Worm (Caenorhabditis elegans) whole organism, L1 larva: ENCODE measurements around the gene oma-1.
A peak's percentile ranks its signal among the peaks of the same experiment; 100 is the strongest.

Experiments used
- C16A3.4 ChIP-seq: fragments of 150-350 bp; optimal IDR thresholded peaks from 2 replicates; lab custom pipeline; 2014; ENCODE audit warnings: missing biosample characterization, missing genetic modification characterization
- C34B4.2 ChIP-seq: sonication (generic microtip); optimal IDR thresholded peaks from 2 replicates; lab custom pipeline; 2017; ENCODE audit warnings: mild to moderate bottlenecking, missing genetic modification characterization, missing compliant biosample characterization
- F16B12.6 ChIP-seq: fragments of 150-350 bp; optimal IDR thresholded peaks from 2 replicates; lab custom pipeline; 2014; ENCODE audit warnings: missing biosample characterization, missing genetic modification characterization
- Y116A8C.19 ChIP-seq: sonication (generic microtip); optimal IDR thresholded peaks from 2 replicates; lab custom pipeline; 2016; ENCODE audit warnings: missing compliant biosample characterization, missing genetic modification characterization, borderline replicate concordance
- aha-1 ChIP-seq: fragments of 150-350 bp; optimal IDR thresholded peaks from 2 replicates; lab custom pipeline; 2014; ENCODE audit warnings: missing biosample characterization, missing genetic modification characterization
- aly-2 ChIP-seq: fragments of 150-350 bp; optimal IDR thresholded peaks from 2 replicates; lab custom pipeline; 2014; ENCODE audit warnings: missing biosample characterization, missing genetic modification characterization
- ceh-63 ChIP-seq: fragments of 200-800 bp; sonication (Bioruptor generic); optimal IDR thresholded peaks from 2 replicates; lab custom pipeline; 2018; ENCODE audit warnings: mild to moderate bottlenecking, missing genetic modification characterization, missing compliant biosample characterization
- ceh-8 ChIP-seq: fragments of 200-800 bp; sonication (Bioruptor generic); optimal IDR thresholded peaks from 2 replicates; lab custom pipeline; 2018; ENCODE audit warnings: mild to moderate bottlenecking, missing genetic modification characterization, moderate library complexity, missing compliant biosample characterization
- ceh-82 ChIP-seq, 3 experiments: fragments of 150-350 bp in 1 of 3; sonication (generic microtip) in 2 of 3; optimal IDR thresholded peaks; 2 replicates each; lab custom pipeline; 2014 to 2017; ENCODE audit warnings: missing biosample characterization in 3 of 3, missing genetic modification characterization in 3 of 3
- ceh-88 ChIP-seq: fragments of 200-800 bp; sonication (Bioruptor generic); IDR thresholded peaks from 2 replicates; pipeline ENCODE4 v1.3.6; 2022; ENCODE audit warnings: missing genetic modification characterization, missing compliant biosample characterization
- dpl-1 ChIP-seq, 3 experiments: fragments of 150-350 bp in 2 of 3; sonication (generic microtip) in 1 of 3; optimal IDR thresholded peaks; 2 replicates each; lab custom pipeline; 2014 to 2017; ENCODE audit warnings: missing biosample characterization in 3 of 3, missing genetic modification characterization in 3 of 3, missing genetic modification reagents in 3 of 3
- dsc-1 ChIP-seq: sonication (generic microtip); optimal IDR thresholded peaks from 2 replicates; lab custom pipeline; 2016; ENCODE audit warnings: mild to moderate bottlenecking, missing genetic modification characterization, missing compliant biosample characterization
- efl-1 ChIP-seq, 4 experiments: fragments of 150-350 bp; optimal IDR thresholded peaks in 3 of 4; peaks in 1 of 4; 1 replicate in 1 of 4; 2 replicates in 3 of 4; lab custom pipeline; 2014; ENCODE audit warnings: missing biosample characterization in 2 of 4, missing genetic modification characterization in 2 of 4, missing genetic modification reagents in 2 of 4
- efl-3 ChIP-seq: fragments of 200-800 bp; sonication (Bioruptor generic); optimal IDR thresholded peaks from 2 replicates; lab custom pipeline; 2018; ENCODE audit warnings: mild to moderate bottlenecking, missing genetic modification characterization, missing compliant biosample characterization
- egl-27 ChIP-seq, 2 experiments: fragments of 150-350 bp in 1 of 2; sonication (generic microtip); optimal IDR thresholded peaks; 3 replicates each; lab custom pipeline; 2017 to 2018; ENCODE audit warnings: missing biosample characterization in 2 of 2, missing genetic modification characterization in 2 of 2, missing genetic modification reagents in 2 of 2
- elt-2 ChIP-seq: sonication (generic microtip); optimal IDR thresholded peaks from 2 replicates; lab custom pipeline; 2016; ENCODE audit warnings: missing genetic modification characterization, mild to moderate bottlenecking, inconsistent platforms, missing compliant biosample characterization, missing genetic modification reagents
- elt-3 ChIP-seq, 6 experiments: fragments of 150-350 bp in 1 of 6; sonication (generic microtip); optimal IDR thresholded peaks; 2 replicates each; lab custom pipeline; 2017 to 2018; ENCODE audit warnings: missing biosample characterization in 6 of 6, missing genetic modification characterization in 6 of 6, inconsistent platforms in 1 of 6
- ets-5 ChIP-seq: fragments of 200-800 bp; sonication (Bioruptor generic); IDR thresholded peaks from 2 replicates; pipeline ENCODE4 v1.3.6; 2022; ENCODE audit warnings: missing genetic modification characterization, missing compliant biosample characterization
- fkh-10 ChIP-seq: sonication (generic microtip); optimal IDR thresholded peaks from 2 replicates; lab custom pipeline; 2017; ENCODE audit warnings: missing biosample characterization, missing genetic modification reagents, missing genetic modification characterization
- fos-1 ChIP-seq: fragments of 150-350 bp; optimal IDR thresholded peaks from 2 replicates; lab custom pipeline; 2014; ENCODE audit warnings: missing biosample characterization, missing genetic modification characterization
- grh-1 ChIP-seq: fragments of 200-800 bp; sonication (Bioruptor generic); IDR thresholded peaks from 2 replicates; pipeline ENCODE4 v1.3.6; 2022; ENCODE audit warnings: missing genetic modification reagents, missing genetic modification characterization, missing compliant biosample characterization
- hlh-4 ChIP-seq: sonication (generic microtip); optimal IDR thresholded peaks from 2 replicates; lab custom pipeline; 2016; ENCODE audit warnings: mild to moderate bottlenecking, missing genetic modification characterization, missing compliant biosample characterization
- hpl-2 ChIP-seq: fragments of 150-350 bp; optimal IDR thresholded peaks from 2 replicates; lab custom pipeline; 2014; ENCODE audit warnings: missing biosample characterization, missing genetic modification reagents, missing genetic modification characterization
- irx-1 ChIP-seq: sonication (generic microtip); optimal IDR thresholded peaks from 2 replicates; lab custom pipeline; 2016; ENCODE audit warnings: missing genetic modification characterization, missing compliant biosample characterization
- lin-13 ChIP-seq: fragments of 150-350 bp; optimal IDR thresholded peaks from 2 replicates; lab custom pipeline; 2014; ENCODE audit warnings: missing biosample characterization, missing genetic modification reagents, missing genetic modification characterization
- lin-14 ChIP-seq: fragments of 200-800 bp; sonication (Bioruptor generic); optimal IDR thresholded peaks from 2 replicates; lab custom pipeline; 2018; ENCODE audit warnings: mild to moderate bottlenecking, missing genetic modification characterization, moderate library complexity, missing compliant biosample characterization
- lin-15B ChIP-seq: fragments of 150-350 bp; sonication (generic microtip); optimal IDR thresholded peaks from 3 replicates; lab custom pipeline; 2014; ENCODE audit warnings: missing biosample characterization, missing genetic modification characterization
- lin-39 ChIP-seq: fragments of 150-350 bp; optimal IDR thresholded peaks from 2 replicates; lab custom pipeline; 2014; ENCODE audit warnings: missing biosample characterization, missing genetic modification reagents, missing genetic modification characterization
- lir-3 ChIP-seq: sonication (generic microtip); optimal IDR thresholded peaks from 2 replicates; lab custom pipeline; 2016; ENCODE audit warnings: mild to moderate bottlenecking, missing genetic modification characterization, moderate library complexity, missing compliant biosample characterization; ENCODE audit not compliant: poor library complexity
- lsy-2 ChIP-seq, 2 experiments: fragments of 150-350 bp; optimal IDR thresholded peaks; 2 replicates each; lab custom pipeline; 2014; ENCODE audit warnings: missing biosample characterization in 2 of 2, missing genetic modification characterization in 2 of 2
- mab-9 ChIP-seq: fragments of 200-800 bp; sonication (Bioruptor generic); IDR thresholded peaks from 2 replicates; pipeline ENCODE4 v1.3.6; 2022; ENCODE audit warnings: missing genetic modification reagents, missing genetic modification characterization, missing compliant biosample characterization
- mdl-1 ChIP-seq, 2 experiments: fragments of 150-350 bp; optimal IDR thresholded peaks; 2 replicates each; lab custom pipeline; 2014 to 2017; ENCODE audit warnings: missing biosample characterization in 2 of 2, missing genetic modification characterization in 2 of 2, inconsistent platforms in 1 of 2
- mep-1 ChIP-seq: fragments of 150-350 bp; optimal IDR thresholded peaks from 2 replicates; lab custom pipeline; 2014; ENCODE audit warnings: missing biosample characterization, missing genetic modification characterization
- nhr-11 ChIP-seq: fragments of 150-350 bp; optimal IDR thresholded peaks from 2 replicates; lab custom pipeline; 2014; ENCODE audit warnings: missing biosample characterization, missing genetic modification characterization
- nhr-20 ChIP-seq: sonication (generic microtip); optimal IDR thresholded peaks from 2 replicates; lab custom pipeline; 2016; ENCODE audit warnings: mild to moderate bottlenecking, missing genetic modification characterization, missing compliant biosample characterization
- nhr-237 ChIP-seq: fragments of 150-350 bp; optimal IDR thresholded peaks from 2 replicates; lab custom pipeline; 2014; ENCODE audit warnings: missing biosample characterization, missing genetic modification characterization
- nhr-47 ChIP-seq: sonication (generic microtip); optimal IDR thresholded peaks from 2 replicates; lab custom pipeline; 2016; ENCODE audit warnings: mild to moderate bottlenecking, missing genetic modification characterization, moderate library complexity, missing compliant biosample characterization
- nhr-76 ChIP-seq: sonication (generic microtip); optimal IDR thresholded peaks from 2 replicates; lab custom pipeline; 2017; ENCODE audit warnings: missing biosample characterization, missing genetic modification characterization
- nhr-77 ChIP-seq: fragments of 150-350 bp; optimal IDR thresholded peaks from 2 replicates; lab custom pipeline; 2014; ENCODE audit warnings: missing biosample characterization, missing genetic modification characterization
- nhr-84 ChIP-seq: sonication (generic microtip); optimal IDR thresholded peaks from 2 replicates; lab custom pipeline; 2017; ENCODE audit warnings: missing biosample characterization, missing genetic modification characterization
- nhr-85 ChIP-seq: sonication (generic microtip); peaks from one replicate; lab custom pipeline; 2016; ENCODE audit warnings: missing genetic modification characterization, inconsistent platforms, missing compliant biosample characterization
- nhr-90 ChIP-seq: sonication (generic microtip); optimal IDR thresholded peaks from 2 replicates; lab custom pipeline; 2016; ENCODE audit warnings: mild to moderate bottlenecking, missing genetic modification characterization, missing compliant biosample characterization; ENCODE audit not compliant: poor library complexity
- pax-3 ChIP-seq: fragments of 200-800 bp; sonication (Bioruptor generic); optimal IDR thresholded peaks from 2 replicates; lab custom pipeline; 2018; ENCODE audit warnings: mild to moderate bottlenecking, missing genetic modification characterization, moderate library complexity, missing compliant biosample characterization
- skn-1 ChIP-seq: fragments of 150-350 bp; optimal IDR thresholded peaks from 2 replicates; lab custom pipeline; 2014; ENCODE audit warnings: missing biosample characterization, missing genetic modification characterization
- snu-23 ChIP-seq: sonication (generic microtip); optimal IDR thresholded peaks from 2 replicates; lab custom pipeline; 2016; ENCODE audit warnings: missing genetic modification characterization, missing compliant biosample characterization
- tbx-2 ChIP-seq: sonication (generic microtip); optimal IDR thresholded peaks from 2 replicates; lab custom pipeline; 2016; ENCODE audit warnings: missing genetic modification characterization, missing compliant biosample characterization
- unc-130 ChIP-seq: fragments of 150-350 bp; optimal IDR thresholded peaks from 2 replicates; lab custom pipeline; 2017; ENCODE audit warnings: missing biosample characterization, missing genetic modification characterization, inconsistent platforms
- unc-86 ChIP-seq: sonication (generic microtip); optimal IDR thresholded peaks from 2 replicates; lab custom pipeline; 2016; ENCODE audit warnings: missing genetic modification characterization, missing compliant biosample characterization
- unc-98 ChIP-seq: fragments of 200-800 bp; sonication (Bioruptor generic); IDR thresholded peaks from 2 replicates; pipeline ENCODE4 v1.3.6; 2022; ENCODE audit warnings: missing genetic modification characterization, missing compliant biosample characterization
- xbp-1 ChIP-seq: sonication (generic microtip); optimal IDR thresholded peaks from 2 replicates; lab custom pipeline; 2016; ENCODE audit warnings: missing genetic modification characterization, missing compliant biosample characterization
- zip-4 ChIP-seq: fragments of 200-800 bp; sonication (Bioruptor generic); optimal IDR thresholded peaks from 2 replicates; lab custom pipeline; 2018; ENCODE audit warnings: mild to moderate bottlenecking, missing genetic modification characterization, moderate library complexity, missing compliant biosample characterization
- ztf-4 ChIP-seq: fragments of 150-350 bp; optimal IDR thresholded peaks from 2 replicates; lab custom pipeline; 2014; ENCODE audit warnings: missing biosample characterization, missing genetic modification characterization

Gene oma-1

DNA sequence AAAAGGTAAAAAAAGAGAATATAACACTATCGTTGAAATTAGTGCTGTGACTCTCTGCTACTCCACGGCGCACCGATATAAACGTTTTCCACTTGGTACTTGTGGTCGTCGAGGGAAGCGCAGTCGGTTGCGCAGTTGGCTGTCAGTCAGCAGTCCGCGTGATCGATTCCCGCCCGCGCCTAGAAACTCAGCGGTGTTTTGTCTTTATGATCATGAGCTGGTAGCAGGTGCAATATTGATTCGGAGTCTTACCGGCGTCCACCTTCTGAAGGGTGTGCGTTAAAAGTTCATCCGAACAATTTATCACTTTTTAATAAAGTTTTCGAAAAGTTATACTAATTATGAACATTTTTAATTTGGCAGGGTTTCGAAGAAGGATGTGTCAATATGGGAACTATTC is 38.3 kb downstream of the oma-1 start:
- peak; percentile 81 for TF ChIP-seq nhr-85 (tag; lab: Kevin White, UChicago)
- peak; percentile 48; the same call in 1 of the 2 replicates for TF ChIP-seq unc-98 (GFP tag; lab: Robert Waterston, UW)
- peak; percentile 51 for TF ChIP-seq lir-3 (tag; lab: Kevin White, UChicago)
- TF ChIP-seq dpl-1 (GFP tag; optimal IDR thresholded peaks at IDR 0.05; lab: Kevin White, UChicago): peak in 2 of 3 experiments; percentile 53 to 55
- peak; percentile 55 for TF ChIP-seq nhr-77 (tag; lab: Kevin White, UChicago)
- TF ChIP-seq nhr-76 (tag; lab: Kevin White, UChicago): peak; percentile 77
- TF ChIP-seq mdl-1 (tag; optimal IDR thresholded peaks at IDR 0.05; lab: Kevin White, UChicago): peak in 1 of 2 experiments; percentile 84
- peak; percentile 2 for TF ChIP-seq F16B12.6 (tag; lab: Kevin White, UChicago)
- peak in 1 of 2 experiments; percentile 14 for TF ChIP-seq egl-27 (tag; optimal IDR thresholded peaks at IDR 0.05; lab: Kevin White, UChicago)
- no peak for TF ChIP-seq mab-9
- peak; percentile 75 for TF ChIP-seq unc-130
- TF ChIP-seq C34B4.2 (tag; lab: Kevin White, UChicago): no peak
- TF ChIP-seq ceh-88 (GFP tag; lab: Robert Waterston, UW): no peak
- peak; percentile 66 for TF ChIP-seq pax-3 (tag; lab: Kevin White, UChicago)
- no peak for TF ChIP-seq nhr-237 (tag; lab: Kevin White, UChicago)
- no peak for TF ChIP-seq nhr-84 (tag; lab: Kevin White, UChicago)
- TF ChIP-seq dsc-1: peak; percentile 80
- no peak for TF ChIP-seq Y116A8C.19 (tag; lab: Kevin White, UChicago)
- peak; percentile 13 for TF ChIP-seq zip-4 (GFP tag; lab: Kevin White, UChicago)
- no peak for TF ChIP-seq lin-39 (tag; lab: Kevin White, UChicago)
- TF ChIP-seq lin-15B (tag; lab: Kevin White, UChicago): no peak
- peak; percentile 44 for TF ChIP-seq grh-1 (GFP tag; lab: Robert Waterston, UW)
- TF ChIP-seq ztf-4 (tag; lab: Kevin White, UChicago): peak; percentile 64
- peak; percentile 72 for TF ChIP-seq elt-2
- peak; percentile 58 to 72 for TF ChIP-seq lsy-2 (tag; optimal IDR thresholded peaks at IDR 0.05; lab: Kevin White, UChicago)
- TF ChIP-seq snu-23: peak; percentile 82
- peak; percentile 43 for TF ChIP-seq unc-86 (tag; lab: Kevin White, UChicago)
- no peak for TF ChIP-seq hlh-4 (tag; lab: Kevin White, UChicago)
- no peak for TF ChIP-seq aha-1 (tag; lab: Kevin White, UChicago)
- TF ChIP-seq C16A3.4 (tag; lab: Kevin White, UChicago): peak; percentile 76
- TF ChIP-seq ets-5 (GFP tag; lab: Robert Waterston, UW): no peak
- peak; percentile 70 for TF ChIP-seq tbx-2 (tag; lab: Kevin White, UChicago)
- TF ChIP-seq lin-14 (GFP tag; lab: Kevin White, UChicago): peak; percentile 72
- peak; percentile 71 for TF ChIP-seq skn-1 (tag; lab: Kevin White, UChicago)
- TF ChIP-seq elt-3 (tag; optimal IDR thresholded peaks at IDR 0.05; lab: Kevin White, UChicago): peak in 1 of 6 experiments; percentile 75
- peak; percentile 64 for TF ChIP-seq fos-1 (tag; lab: Kevin White, UChicago)
- TF ChIP-seq irx-1 (tag; lab: Kevin White, UChicago): peak; percentile 56
- peak; percentile 55 to 62 (median 60) for TF ChIP-seq ceh-82 (tag; optimal IDR thresholded peaks at IDR 0.05; lab: Kevin White, UChicago)
- TF ChIP-seq aly-2 (tag; lab: Kevin White, UChicago): peak; percentile 50
- peak; percentile 24 for TF ChIP-seq efl-3 (GFP tag; lab: Kevin White, UChicago)
- TF ChIP-seq nhr-11 (tag; lab: Kevin White, UChicago): no peak
- no peak for TF ChIP-seq ceh-63 (GFP tag; lab: Kevin White, UChicago)
- TF ChIP-seq mep-1 (tag; lab: Kevin White, UChicago): peak; percentile 66
- TF ChIP-seq ceh-8 (GFP tag; lab: Kevin White, UChicago): peak; percentile 60
- TF ChIP-seq nhr-90: peak; percentile 82
- TF ChIP-seq fkh-10 (GFP tag; lab: Kevin White, UChicago): no peak
- TF ChIP-seq xbp-1 (tag; lab: Kevin White, UChicago): peak; percentile 79
- peak; percentile 49 for TF ChIP-seq lin-13 (GFP tag; lab: Kevin White, UChicago)
- peak; percentile 85 for TF ChIP-seq nhr-47 (tag; lab: Kevin White, UChicago)
- TF ChIP-seq efl-1 (optimal IDR thresholded peaks at IDR 0.05; lab: Kevin White, UChicago): peak; percentile 56 to 62
- peak; percentile 46 to 96 for TF ChIP-seq efl-1 (GFP tag; optimal IDR thresholded peaks at IDR 0.05 in 1 of 2; lab: Kevin White, UChicago)
- TF ChIP-seq nhr-20 (tag; lab: Kevin White, UChicago): peak; percentile 79
- peak; percentile 52 for TF ChIP-seq hpl-2 (GFP tag; lab: Kevin White, UChicago)
